Worm (Caenorhabditis elegans): ENCODE measurements around the gene Y37D8A.3.

Gene Y37D8A.3

DNA sequence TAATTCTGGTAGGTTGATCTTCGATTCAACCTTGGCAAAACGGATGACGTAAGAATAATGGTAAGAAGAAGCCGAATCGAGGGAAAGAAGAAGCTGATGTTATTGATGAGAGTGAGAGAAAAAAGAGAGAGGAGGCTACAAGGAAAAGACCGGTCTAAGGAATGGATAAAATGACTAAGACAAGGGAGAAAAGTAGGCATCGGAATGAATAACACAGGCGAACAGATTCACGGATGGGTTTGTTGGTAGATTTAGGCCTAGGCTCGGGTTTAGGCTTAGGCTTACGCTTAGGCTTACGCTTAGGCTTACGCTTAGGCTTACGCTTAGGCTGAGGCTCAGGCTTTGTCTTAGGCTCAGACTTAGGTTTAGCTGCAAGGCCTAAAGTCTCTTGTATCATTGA is 30.7 kb upstream of the Y37D8A.3 start, which contains the start of gene agmo-1:
agmo-1 (minus strand) TSS at position 101 of the 400 bp plus-strand sequence.
- no peak for TF ChIP-seq tbx-37 (GFP tag; conservative IDR thresholded peaks at IDR 0.05)
- no peak for TF ChIP-seq ets-7 (tag; optimal IDR thresholded peaks at IDR 0.05)
- TF ChIP-seq hmg-4 (GFP tag; optimal IDR thresholded peaks at IDR 0.05) = no peak
- TF ChIP-seq ceh-13 (GFP tag; optimal IDR thresholded peaks at IDR 0.05) = no peak
- no peak for TF ChIP-seq hnd-1 (tag; optimal IDR thresholded peaks at IDR 0.05)
- TF ChIP-seq tra-4 (tag; optimal IDR thresholded peaks at IDR 0.05) = no peak
- TF ChIP-seq hmbx-1 (tag; optimal IDR thresholded peaks at IDR 0.05) = no peak

DNA sequence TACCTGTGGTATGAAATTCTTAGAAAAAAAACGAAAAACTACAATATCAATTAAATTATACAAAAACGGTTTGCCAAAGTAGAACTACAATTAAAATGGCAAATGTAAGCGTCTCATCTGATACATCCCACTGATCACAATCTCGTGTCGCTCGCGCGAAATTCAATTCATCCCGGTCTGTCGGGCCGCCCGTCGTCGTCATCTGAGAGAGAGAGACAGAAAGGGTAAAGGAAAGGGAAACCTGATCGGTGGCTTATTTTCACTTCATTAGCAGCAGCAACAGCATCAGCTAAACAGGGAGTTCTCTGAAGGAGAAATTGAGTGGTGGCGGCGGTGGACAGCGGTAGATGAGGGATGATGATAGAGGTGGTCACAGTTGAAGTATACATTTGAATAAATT is 28.6 kb upstream of the Y37D8A.3 start:
- no peak for TF ChIP-seq ceh-36 (tag; optimal IDR thresholded peaks at IDR 0.05)
- no peak for TF ChIP-seq F13C5.2 (tag; optimal IDR thresholded peaks at IDR 0.05)
- no peak for TF ChIP-seq tra-4 (tag; optimal IDR thresholded peaks at IDR 0.05)
- TF ChIP-seq ceh-13 (GFP tag; optimal IDR thresholded peaks at IDR 0.05) = no peak
- no peak for TF ChIP-seq tbx-11 (GFP tag; IDR thresholded peaks at IDR 0.05)
- TF ChIP-seq ets-7 (tag; optimal IDR thresholded peaks at IDR 0.05) = no peak
- no peak for TF ChIP-seq pes-1 (GFP tag; IDR thresholded peaks at IDR 0.05)
- TF ChIP-seq tbx-37 (GFP tag; conservative IDR thresholded peaks at IDR 0.05) = no peak

ce11 chrIII:12806712-12807111 is 22.5 kb upstream of the Y37D8A.3 start, which contains the start of gene BE10.5:
Gene BE10.5, minus strand, starts transcription at chrIII:12806812.
- no peak for TF ChIP-seq sea-1 (GFP tag; conservative IDR thresholded peaks at IDR 0.05)
- TF ChIP-seq ets-7 (tag; optimal IDR thresholded peaks at IDR 0.05) = no peak

ce11 chrIII:12807726-12808125 is 21.4 kb upstream of the Y37D8A.3 start, which contains the start of gene BE10.3:
Gene BE10.3, plus strand, starts transcription at chrIII:12808026.
- TF ChIP-seq hmg-4 (GFP tag; optimal IDR thresholded peaks at IDR 0.05) = no peak

DNA sequence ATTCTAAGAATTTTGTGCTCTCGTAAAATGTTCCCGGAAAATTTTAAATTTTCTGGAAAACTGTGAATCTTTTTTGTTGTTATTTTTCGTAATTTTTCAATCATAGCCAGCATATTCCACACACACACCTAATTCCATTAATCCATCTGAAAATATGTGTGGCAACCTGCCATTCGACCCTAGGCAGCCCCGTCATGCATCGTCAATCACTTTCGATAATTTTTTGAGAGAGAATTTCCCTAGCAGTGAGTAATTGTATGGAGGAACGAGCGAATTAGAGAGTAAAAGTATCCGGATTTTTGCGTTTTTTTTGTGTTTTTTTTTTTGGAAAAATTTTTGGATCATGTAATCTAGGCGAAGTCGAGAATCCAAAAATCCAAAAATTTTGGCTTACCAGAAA is 16.0 kb upstream of the Y37D8A.3 start, which contains the start of gene BE10.4:
BE10.4 (plus strand) TSS at position 301 of the 400 bp plus-strand sequence.
- TF ChIP-seq F13C5.2 (tag; optimal IDR thresholded peaks at IDR 0.05) = no peak
- TF ChIP-seq tbx-37 (GFP tag; conservative IDR thresholded peaks at IDR 0.05) = no peak
- no peak for TF ChIP-seq hnd-1 (tag; optimal IDR thresholded peaks at IDR 0.05)
- no peak for TF ChIP-seq hmbx-1 (tag; optimal IDR thresholded peaks at IDR 0.05)
- no peak for TF ChIP-seq ceh-13 (GFP tag; optimal IDR thresholded peaks at IDR 0.05)
- no peak for TF ChIP-seq tbx-11 (GFP tag; IDR thresholded peaks at IDR 0.05)
- TF ChIP-seq scrt-1 (GFP tag; IDR thresholded peaks at IDR 0.05) = no peak
- TF ChIP-seq tra-4 (tag; optimal IDR thresholded peaks at IDR 0.05) = no peak
- TF ChIP-seq flt-1 (GFP tag; IDR thresholded peaks at IDR 0.05) = no peak
- TF ChIP-seq ceh-36 (tag; optimal IDR thresholded peaks at IDR 0.05) = no peak
- TF ChIP-seq hmg-4 (GFP tag; optimal IDR thresholded peaks at IDR 0.05) = no peak
- no peak for TF ChIP-seq ets-7 (tag; optimal IDR thresholded peaks at IDR 0.05)
- no peak for TF ChIP-seq aly-1 (tag; optimal IDR thresholded peaks at IDR 0.05)
- no peak for TF ChIP-seq pes-1 (GFP tag; IDR thresholded peaks at IDR 0.05)
- no peak for TF ChIP-seq sea-1 (GFP tag; conservative IDR thresholded peaks at IDR 0.05)
- no peak for TF ChIP-seq ama-1 (optimal IDR thresholded peaks at IDR 0.05)
- no peak for TF ChIP-seq B0310.2 (tag; optimal IDR thresholded peaks at IDR 0.05)

DNA sequence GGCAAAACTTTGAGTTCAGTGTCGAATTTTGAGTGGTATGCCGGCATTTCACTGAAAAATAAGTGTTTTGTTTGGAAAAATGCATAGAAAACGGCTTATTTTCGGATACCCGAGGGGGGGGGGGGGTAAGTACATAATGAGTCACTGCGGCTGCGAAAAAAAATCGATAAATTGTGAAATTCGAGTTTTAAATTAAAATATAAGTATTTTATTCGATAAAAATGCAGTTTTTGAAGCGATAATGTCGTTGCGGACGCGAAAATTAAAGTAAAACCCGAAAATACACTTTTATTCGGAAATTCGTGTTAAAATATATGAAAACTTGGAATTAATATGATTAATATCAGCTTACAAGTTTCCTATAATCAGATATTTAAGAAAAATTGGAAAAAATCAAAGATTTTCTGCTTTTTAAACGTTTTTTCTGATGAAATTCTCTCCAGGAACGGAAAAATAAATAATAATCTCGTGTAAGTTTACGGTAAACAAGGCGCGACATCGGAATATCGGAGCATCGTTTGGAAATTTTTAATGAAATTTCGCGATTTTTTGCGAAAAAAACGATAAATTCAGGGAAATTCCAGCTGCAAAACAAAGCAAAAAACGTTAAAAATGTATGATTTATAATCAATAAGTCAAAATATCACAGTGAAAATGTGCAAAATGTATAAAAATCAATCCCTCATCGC is 11.0 kb upstream of the Y37D8A.3 start, which contains the start of gene arx-5:
arx-5 (minus strand) TSS at position 51 of the 689 bp plus-strand sequence.
- no peak for TF ChIP-seq flt-1 (GFP tag; IDR thresholded peaks at IDR 0.05)
- TF ChIP-seq tbx-37 (GFP tag; conservative IDR thresholded peaks at IDR 0.05) = no peak
- TF ChIP-seq B0310.2 (tag; optimal IDR thresholded peaks at IDR 0.05) = no peak
- no peak for TF ChIP-seq aly-1 (tag; optimal IDR thresholded peaks at IDR 0.05)
- no peak for TF ChIP-seq tbx-11 (GFP tag; IDR thresholded peaks at IDR 0.05)
- no peak for TF ChIP-seq sea-1 (GFP tag; conservative IDR thresholded peaks at IDR 0.05)
- no peak for TF ChIP-seq F13C5.2 (tag; optimal IDR thresholded peaks at IDR 0.05)
- TF ChIP-seq ets-7 (tag; optimal IDR thresholded peaks at IDR 0.05) = no peak
- TF ChIP-seq hmg-4 (GFP tag; optimal IDR thresholded peaks at IDR 0.05) = no peak
- no peak for TF ChIP-seq scrt-1 (GFP tag; IDR thresholded peaks at IDR 0.05)
- no peak for TF ChIP-seq hnd-1 (tag; optimal IDR thresholded peaks at IDR 0.05)
- TF ChIP-seq ceh-36 (tag; optimal IDR thresholded peaks at IDR 0.05) = no peak
- no peak for TF ChIP-seq hmbx-1 (tag; optimal IDR thresholded peaks at IDR 0.05)
- no peak for TF ChIP-seq tra-4 (tag; optimal IDR thresholded peaks at IDR 0.05)

ce11 chrIII:12819148-12819547 is 10.0 kb upstream of the Y37D8A.3 start:
- TF ChIP-seq aly-1 (tag; optimal IDR thresholded peaks at IDR 0.05) (no peak), ama-1 (optimal IDR thresholded peaks at IDR 0.05) (no peak), tra-4 (tag; optimal IDR thresholded peaks at IDR 0.05) (no peak), hmg-4 (GFP tag; optimal IDR thresholded peaks at IDR 0.05) (no peak), flt-1 (GFP tag; IDR thresholded peaks at IDR 0.05) (no peak), tbx-37 (GFP tag; conservative IDR thresholded peaks at IDR 0.05) (no peak)

DNA sequence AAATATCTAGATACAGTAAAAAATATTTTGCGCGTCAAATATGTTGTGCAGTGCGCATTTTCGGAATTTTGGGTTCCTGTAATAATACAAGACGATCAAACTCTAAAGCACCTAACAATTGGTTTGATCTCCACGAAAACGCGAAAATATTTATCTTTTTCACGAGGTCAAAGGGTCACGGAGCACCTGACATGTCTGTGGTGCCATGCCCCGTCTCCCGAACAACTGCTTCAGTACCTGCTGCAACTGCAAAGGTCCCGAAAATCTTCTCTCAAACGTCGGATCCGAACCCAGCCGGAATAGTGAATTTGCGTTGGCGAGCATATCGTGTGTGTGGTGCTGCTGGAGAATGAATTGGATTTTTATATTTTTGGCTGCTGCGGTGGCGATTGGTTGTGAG is 9.3 kb upstream of the Y37D8A.3 start, which contains the start of the genes Y37D8A.2 and Y37D8A.25:
Y37D8A.2 (plus strand) TSS at position 285 of the 400 bp plus-strand sequence.
Y37D8A.25 (minus strand) TSS at position 345 of the 400 bp plus-strand sequence.
- TF ChIP-seq scrt-1 (GFP tag; IDR thresholded peaks at IDR 0.05) (no peak), tbx-11 (GFP tag; IDR thresholded peaks at IDR 0.05) (no peak), flt-1 (GFP tag; IDR thresholded peaks at IDR 0.05) (no peak), ceh-36 (tag; optimal IDR thresholded peaks at IDR 0.05) (no peak), hmbx-1 (tag; optimal IDR thresholded peaks at IDR 0.05) (no peak), aly-1 (tag; optimal IDR thresholded peaks at IDR 0.05) (no peak)

All from whole organism, early embryonic.